Fruit fly (Drosophila melanogaster) whole organism: Measurements from ENCODE around the gene SPR.

Source experiments
- CG8478 ChIP-seq: fragments of >200 bp; optimal IDR thresholded peaks from 2 replicates; lab custom pipeline; 2018; ENCODE audit warnings: inconsistent platforms
- Dll ChIP-seq: fragments of >200 bp; optimal IDR thresholded peaks from 2 replicates; lab custom pipeline; 2017
- EcR ChIP-seq, 2 experiments: fragments of >200 bp; optimal IDR thresholded peaks; 2 replicates each; lab custom pipeline; 2017; ENCODE audit warnings: missing biosample characterization in 2 of 2, missing genetic modification characterization in 2 of 2, missing genetic modification reagents in 2 of 2
- psq ChIP-seq: fragments of >200 bp; optimal IDR thresholded peaks from 2 replicates; lab custom pipeline; 2017
- usp ChIP-seq: fragments of >200 bp; optimal IDR thresholded peaks from 2 replicates; lab custom pipeline; 2017; ENCODE audit warnings: missing biosample characterization, missing genetic modification characterization, mixed read lengths

- TF ChIP-seq psq (no peak), EcR (GFP tag; optimal IDR thresholded peaks at IDR 0.05; lab: Kevin White, UChicago) (no peak), CG8478 (no peak), Dll (lab: Kevin White, UChicago) (no peak), usp (GFP tag; lab: Kevin White, UChicago) (no peak)
These were observed 64.7 kb downstream of the SPR start for dm6 chrX:5511167-5511566.
